Fruit fly (Drosophila melanogaster): ENCODE measurements around the gene betaTub85D.

Gene betaTub85D

dm6 chr3R:9417577-9418334, 7.7 kb upstream of the betaTub85D start, which contains the start of gene ps (continued):
- no peak for TF ChIP-seq gsb-n (tag; optimal IDR thresholded peaks at IDR 0.05)
- TF ChIP-seq insv (GFP tag; optimal IDR thresholded peaks at IDR 0.05) = peak in 1 of 2 experiments; percentile 78
- no peak for TF ChIP-seq CG1602 (GFP tag; optimal IDR thresholded peaks at IDR 0.05)
- TF ChIP-seq CG15601 (tag; optimal IDR thresholded peaks at IDR 0.05) = peak; percentile 1
- TF ChIP-seq sd (tag; optimal IDR thresholded peaks at IDR 0.05) = peak; percentile 99
- TF ChIP-seq Optix (GFP tag; IDR thresholded peaks at IDR 0.05) = no peak
- TF ChIP-seq Hr3 (GFP tag; optimal IDR thresholded peaks at IDR 0.05) = no peak
- TF ChIP-seq bsh (GFP tag; optimal IDR thresholded peaks at IDR 0.05) = peak in 1 of 2 experiments; percentile 32
- TF ChIP-seq nmo (GFP tag; optimal IDR thresholded peaks at IDR 0.05) = no peak
- TF ChIP-seq HmgZ (tag; optimal IDR thresholded peaks at IDR 0.05) = peak; percentile 23
- TF ChIP-seq cad (GFP tag; optimal IDR thresholded peaks at IDR 0.05) = no peak
- no peak for TF ChIP-seq chn (GFP tag; optimal IDR thresholded peaks at IDR 0.05)
- no peak for TF ChIP-seq Antp (GFP tag; optimal IDR thresholded peaks at IDR 0.05)
- TF ChIP-seq Kr (GFP tag; optimal IDR thresholded peaks at IDR 0.05) = no peak
- no peak for TF ChIP-seq dmrt99B (tag; optimal IDR thresholded peaks at IDR 0.05)
- TF ChIP-seq HmgD (GFP tag; optimal IDR thresholded peaks at IDR 0.05) = no peak
- TF ChIP-seq CG7987 (GFP tag; optimal IDR thresholded peaks at IDR 0.05) = no peak
- TF ChIP-seq ranshi (GFP tag; IDR thresholded peaks at IDR 0.05) = no peak
- no peak for TF ChIP-seq Myb (GFP tag; optimal IDR thresholded peaks at IDR 0.05)
- TF ChIP-seq Fer1 (GFP tag; optimal IDR thresholded peaks at IDR 0.05) = no peak
- no peak for TF ChIP-seq exex (tag; optimal IDR thresholded peaks at IDR 0.05)
- peak; percentile 15 for TF ChIP-seq pros (GFP tag; optimal IDR thresholded peaks at IDR 0.05)
- no peak for TF ChIP-seq disco-r (GFP tag; optimal IDR thresholded peaks at IDR 0.05)
- no peak for TF ChIP-seq jumu (GFP tag; optimal IDR thresholded peaks at IDR 0.05)
- TF ChIP-seq Dll (GFP tag; IDR thresholded peaks at IDR 0.05; ENCODE audit: partially characterized antibody) = no peak
- TF ChIP-seq Nf-YA (GFP tag; IDR thresholded peaks at IDR 0.05) = no peak
- TF ChIP-seq stc (GFP tag; IDR thresholded peaks at IDR 0.05) = no peak
- 0 out of 4 replicates have a peak, but pooled peaks have one; percentile 18 for TF ChIP-seq Gug (GFP tag; IDR thresholded peaks at IDR 0.05)
- no peak for TF ChIP-seq ab (GFP tag; optimal IDR thresholded peaks at IDR 0.05)
- no peak for TF ChIP-seq HLH4C (GFP tag; IDR thresholded peaks at IDR 0.05; ENCODE audit: partially characterized antibody)
- TF ChIP-seq nerfin-1 (tag; optimal IDR thresholded peaks at IDR 0.05) = peak; percentile 98
- no peak for TF ChIP-seq dati (GFP tag; IDR thresholded peaks at IDR 0.05)
- peak; percentile 88 for TF ChIP-seq Med (GFP tag)
- peak; percentile 5 for TF ChIP-seq CG18011 (GFP tag; optimal IDR thresholded peaks at IDR 0.05)
- peak; percentile 31 for TF ChIP-seq Hand (GFP tag; optimal IDR thresholded peaks at IDR 0.05)
- peak; percentile 80 for TF ChIP-seq CG3163 (GFP tag; optimal IDR thresholded peaks at IDR 0.05)
- TF ChIP-seq CrebB (tag; optimal IDR thresholded peaks at IDR 0.05) = peak; percentile 29
- 0 out of 2 replicates have a peak, but pooled peaks have one; percentile 28 for TF ChIP-seq onecut (GFP tag; IDR thresholded peaks at IDR 0.05)
- TF ChIP-seq CG8281 (tag; optimal IDR thresholded peaks at IDR 0.05) = peak; percentile 64
- TF ChIP-seq CG13296 (GFP tag; optimal IDR thresholded peaks at IDR 0.05) = peak; percentile 50
- TF ChIP-seq NfI (GFP tag; optimal IDR thresholded peaks at IDR 0.05) = peak; percentile 50
- TF ChIP-seq Trl (optimal IDR thresholded peaks at IDR 0.05) = peak; percentile 91 to 97
- TF ChIP-seq Trl (GFP tag; optimal IDR thresholded peaks at IDR 0.05) = peak; percentile 61
- TF ChIP-seq CG12659 (GFP tag; optimal IDR thresholded peaks at IDR 0.05) = peak; percentile 12

Data from whole organism, embryonic.